Fruit fly (Drosophila melanogaster): ENCODE measurements around the gene CG6244.

CG6244 gene

dm6 chr3L:15825493-15826209 is 17.5 kb downstream of the CG6244 start (continued):
- TF ChIP-seq inv (GFP tag; IDR thresholded peaks at IDR 0.05; ENCODE audit: partially characterized antibody) (no peak), CG33557 (GFP tag; optimal IDR thresholded peaks at IDR 0.05) (no peak), C15 (GFP tag; IDR thresholded peaks at IDR 0.05) (no peak), row (GFP tag; IDR thresholded peaks at IDR 0.05) (peak; percentile 44; the same call in 2 of the 3 replicates), pnt (GFP tag; optimal IDR thresholded peaks at IDR 0.05) (no peak), CkIIα-i1 (GFP tag; IDR thresholded peaks at IDR 0.05) (no peak), corto (GFP tag; optimal IDR thresholded peaks at IDR 0.05) (no peak), CG31224 (GFP tag; IDR thresholded peaks at IDR 0.05) (no peak), pita (GFP tag; optimal IDR thresholded peaks at IDR 0.05) (no peak), CG12744 (GFP tag; optimal IDR thresholded peaks at IDR 0.05) (no peak), CG9797 (GFP tag; optimal IDR thresholded peaks at IDR 0.05) (no peak), CG11695 (GFP tag; IDR thresholded peaks at IDR 0.05) (peak; percentile 49; the same call in 1 of the 3 replicates), Nf-YB (GFP tag; optimal IDR thresholded peaks at IDR 0.05) (peak; percentile 10), sim (GFP tag; IDR thresholded peaks at IDR 0.05) (peak; percentile 57; the same call in 1 of the 2 replicates), CG12155 (GFP tag; optimal IDR thresholded peaks at IDR 0.05) (no peak), CG11456 (GFP tag; IDR thresholded peaks at IDR 0.05) (no peak), sc (optimal IDR thresholded peaks at IDR 0.05) (no peak), sc (GFP tag; optimal IDR thresholded peaks at IDR 0.05) (no peak), Usf (GFP tag; optimal IDR thresholded peaks at IDR 0.05) (no peak), CG1233 (GFP tag; optimal IDR thresholded peaks at IDR 0.05) (no peak), CG1792 (GFP tag; optimal IDR thresholded peaks at IDR 0.05) (peak; percentile 10), hth (optimal IDR thresholded peaks at IDR 0.05) (no peak), CG17361 (GFP tag; IDR thresholded peaks at IDR 0.05) (no peak), mam (GFP tag; optimal IDR thresholded peaks at IDR 0.05) (no peak), CG7271 (tag; optimal IDR thresholded peaks at IDR 0.05) (no peak), Aef1 (GFP tag; IDR thresholded peaks at IDR 0.05) (peak; percentile 73), Dll (GFP tag; IDR thresholded peaks at IDR 0.05; ENCODE audit: partially characterized antibody) (no peak), br (optimal IDR thresholded peaks at IDR 0.05) (no peak), Lim3 (GFP tag; IDR thresholded peaks at IDR 0.05) (no peak), shn (GFP tag; optimal IDR thresholded peaks at IDR 0.05) (no peak), Atf-2 (GFP tag; optimal IDR thresholded peaks at IDR 0.05) (no peak), HHEX (GFP tag; optimal IDR thresholded peaks at IDR 0.05) (peak; percentile 25), HLHmδ (GFP tag; optimal IDR thresholded peaks at IDR 0.05) (no peak), jing (GFP tag; optimal IDR thresholded peaks at IDR 0.05) (no peak), HLH3B (GFP tag; IDR thresholded peaks at IDR 0.05) (peak; percentile 20; the same call in 1 of the 2 replicates), tx (GFP tag; optimal IDR thresholded peaks at IDR 0.05) (no peak), lilli (GFP tag; optimal IDR thresholded peaks at IDR 0.05) (peak; percentile 28), HLH4C (GFP tag; IDR thresholded peaks at IDR 0.05; ENCODE audit: partially characterized antibody) (no peak), dati (GFP tag; IDR thresholded peaks at IDR 0.05) (no peak), CG7357 (GFP tag; IDR thresholded peaks at IDR 0.05) (no peak), CG18764 (GFP tag; optimal IDR thresholded peaks at IDR 0.05) (no peak), her (GFP tag; optimal IDR thresholded peaks at IDR 0.05) (no peak), Hmx (GFP tag; optimal IDR thresholded peaks at IDR 0.05) (no peak), ash1 (GFP tag; optimal IDR thresholded peaks at IDR 0.05) (no peak), ci (GFP tag; IDR thresholded peaks at IDR 0.05) (no peak), sens-2 (GFP tag; IDR thresholded peaks at IDR 0.05) (no peak), sima (GFP tag; optimal IDR thresholded peaks at IDR 0.05) (no peak), grau (tag; optimal IDR thresholded peaks at IDR 0.05) (no peak), wdn (GFP tag; IDR thresholded peaks at IDR 0.05) (no peak), Rx (GFP tag; IDR thresholded peaks at IDR 0.05) (no peak), CG18011 (GFP tag; optimal IDR thresholded peaks at IDR 0.05) (peak; percentile 30), zen2 (GFP tag; IDR thresholded peaks at IDR 0.05; ENCODE audit: partially characterized antibody) (no peak)

Measured in whole organism, embryonic.